Fruit fly (Drosophila melanogaster): ENCODE data around the gene CG12576.

CG12576 gene

DNA sequence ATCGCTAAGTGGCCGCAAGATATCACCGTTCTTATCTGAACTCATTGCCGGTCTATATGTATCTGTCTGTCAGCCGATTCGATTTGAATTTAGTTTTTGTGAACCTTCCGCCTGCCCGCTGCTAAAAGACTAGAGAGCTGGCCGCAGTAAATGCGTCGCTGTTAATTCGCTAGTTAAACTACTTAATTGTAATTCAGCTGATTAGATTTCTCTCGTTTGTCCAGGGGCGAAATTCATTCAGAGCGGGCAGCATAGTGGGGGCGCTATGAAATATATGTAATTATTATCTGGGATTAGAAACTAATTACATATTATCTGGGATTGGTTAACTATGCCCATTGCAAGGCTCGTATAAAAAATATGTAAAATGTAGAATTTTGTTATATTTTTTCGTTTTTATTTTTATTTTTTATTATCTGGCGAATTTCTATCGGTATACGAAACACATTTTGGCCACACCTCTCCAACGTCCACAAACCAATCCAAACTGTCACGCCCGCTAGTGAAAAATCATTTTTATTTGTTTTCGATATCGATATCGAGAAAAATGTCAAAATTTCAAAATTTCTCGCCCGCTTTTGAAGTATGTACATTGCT, 32.9 kb downstream of the CG12576 start, which contains the start of the genes CG14615 and tilB (continued):
- TF ChIP-seq wek (GFP tag; optimal IDR thresholded peaks at IDR 0.05): no peak
- no peak for TF ChIP-seq CG33213 (GFP tag; optimal IDR thresholded peaks at IDR 0.05)
- TF ChIP-seq CG8478 (optimal IDR thresholded peaks at IDR 0.05): no peak
- TF ChIP-seq Elba2 (GFP tag; optimal IDR thresholded peaks at IDR 0.05): no peak
- no peak for TF ChIP-seq dati (GFP tag; IDR thresholded peaks at IDR 0.05)
- TF ChIP-seq CG12071 (GFP tag; optimal IDR thresholded peaks at IDR 0.05): no peak
- no peak for TF ChIP-seq gfzf (GFP tag; optimal IDR thresholded peaks at IDR 0.05)
- TF ChIP-seq ara (GFP tag; IDR thresholded peaks at IDR 0.05): no peak
- TF ChIP-seq Dbx (GFP tag; IDR thresholded peaks at IDR 0.05): 0 out of 3 replicates have a peak, but pooled peaks have one; percentile 17
- TF ChIP-seq Atf3 (GFP tag; optimal IDR thresholded peaks at IDR 0.05): no peak
- no peak for TF ChIP-seq Dip3 (GFP tag; optimal IDR thresholded peaks at IDR 0.05)
- TF ChIP-seq tll (GFP tag; optimal IDR thresholded peaks at IDR 0.05): no peak
- TF ChIP-seq gsb (GFP tag; IDR thresholded peaks at IDR 0.05): no peak
- TF ChIP-seq CG12769 (tag; optimal IDR thresholded peaks at IDR 0.05): no peak
- no peak for TF ChIP-seq MTF-1 (GFP tag; optimal IDR thresholded peaks at IDR 0.05; ENCODE audit: borderline replicate concordance)
- TF ChIP-seq CG8944 (GFP tag; optimal IDR thresholded peaks at IDR 0.05): no peak
- TF ChIP-seq tio (GFP tag; optimal IDR thresholded peaks at IDR 0.05): no peak
- TF ChIP-seq prd (optimal IDR thresholded peaks at IDR 0.05): no peak
- TF ChIP-seq prd (GFP tag; IDR thresholded peaks at IDR 0.05): no peak
- no peak for TF ChIP-seq danr (GFP tag; IDR thresholded peaks at IDR 0.05)
- no peak for TF ChIP-seq repo (GFP tag; optimal IDR thresholded peaks at IDR 0.05)
- peak; percentile 16 for TF ChIP-seq CG12155 (GFP tag; optimal IDR thresholded peaks at IDR 0.05)
- no peak for TF ChIP-seq yki (optimal IDR thresholded peaks at IDR 0.05)
- no peak for TF ChIP-seq sc (optimal IDR thresholded peaks at IDR 0.05)
- TF ChIP-seq sc (GFP tag; optimal IDR thresholded peaks at IDR 0.05): no peak
- TF ChIP-seq CG5245 (GFP tag; optimal IDR thresholded peaks at IDR 0.05): no peak
- TF ChIP-seq Sox100B (GFP tag; optimal IDR thresholded peaks at IDR 0.05): no peak
- no peak for TF ChIP-seq CG16779 (GFP tag; IDR thresholded peaks at IDR 0.05)
- TF ChIP-seq HLH4C (GFP tag; IDR thresholded peaks at IDR 0.05; ENCODE audit: partially characterized antibody): no peak
- no peak for TF ChIP-seq Atf6 (GFP tag; IDR thresholded peaks at IDR 0.05)
- TF ChIP-seq dan (GFP tag; IDR thresholded peaks at IDR 0.05): no peak
- no peak for TF ChIP-seq dmrt11E (tag; optimal IDR thresholded peaks at IDR 0.05)
- TF ChIP-seq chm (GFP tag; IDR thresholded peaks at IDR 0.05): no peak
- no peak for TF ChIP-seq Myb (GFP tag; optimal IDR thresholded peaks at IDR 0.05)
- TF ChIP-seq Rx (GFP tag; IDR thresholded peaks at IDR 0.05): no peak
- TF ChIP-seq CG12744 (GFP tag; optimal IDR thresholded peaks at IDR 0.05): no peak
- no peak for TF ChIP-seq CG8924 (tag; optimal IDR thresholded peaks at IDR 0.05)
- TF ChIP-seq CG3838 (GFP tag; optimal IDR thresholded peaks at IDR 0.05): no peak
- TF ChIP-seq ab (GFP tag; optimal IDR thresholded peaks at IDR 0.05): no peak
- TF ChIP-seq jing (GFP tag; optimal IDR thresholded peaks at IDR 0.05): no peak
- TF ChIP-seq ind (GFP tag; optimal IDR thresholded peaks at IDR 0.05): peak; percentile 41
- no peak for TF ChIP-seq gce (GFP tag; IDR thresholded peaks at IDR 0.05)
- no peak for TF ChIP-seq Lim3 (GFP tag; IDR thresholded peaks at IDR 0.05)
- TF ChIP-seq ttk (GFP tag; IDR thresholded peaks at IDR 0.05): no peak
- TF ChIP-seq twi (tag; optimal IDR thresholded peaks at IDR 0.05): no peak
- no peak for TF ChIP-seq CkIIα-i1 (GFP tag; IDR thresholded peaks at IDR 0.05)
- no peak for TF ChIP-seq pum (GFP tag; optimal IDR thresholded peaks at IDR 0.05)
- no peak for TF ChIP-seq Max (GFP tag; optimal IDR thresholded peaks at IDR 0.05)
- TF ChIP-seq Gsc (GFP tag; IDR thresholded peaks at IDR 0.05): no peak
- TF ChIP-seq chinmo (GFP tag; IDR thresholded peaks at IDR 0.05; ENCODE audit: partially characterized antibody): no peak
- no peak for TF ChIP-seq Sin3A (optimal IDR thresholded peaks at IDR 0.05)
- TF ChIP-seq CG6683 (GFP tag; optimal IDR thresholded peaks at IDR 0.05): no peak
- no peak for TF ChIP-seq Hr39 (optimal IDR thresholded peaks at IDR 0.05)
- TF ChIP-seq CG1024 (GFP tag; IDR thresholded peaks at IDR 0.05): no peak

All from whole organism, embryonic.